Fruit fly (Drosophila melanogaster) whole organism, embryonic: ENCODE data around the gene CG12182.
A peak's percentile ranks its signal among the peaks of the same experiment; 100 is the strongest.

ENCODE experiments used
- Awh ChIP-seq: fragments of 200-800 bp; sonication (Bioruptor generic); IDR thresholded peaks from 2 replicates; pipeline ENCODE4, ENCODE4 v1.3.6; 2022; ENCODE audit warnings: missing biosample characterization, missing genetic modification characterization
- Bteb2 ChIP-seq: fragments of 200-800 bp; sonication (Bioruptor generic); optimal IDR thresholded peaks from 2 replicates; lab custom pipeline; 2016; ENCODE audit warnings: missing biosample characterization, missing genetic modification characterization
- CG10366 ChIP-seq: fragments of 200-800 bp; sonication (Bioruptor generic); IDR thresholded peaks from 2 replicates; pipeline ENCODE4 v1.3.6; 2022; ENCODE audit warnings: missing biosample characterization, missing genetic modification characterization
- CG13775 ChIP-seq: fragments of 200-800 bp; sonication (Bioruptor generic); optimal IDR thresholded peaks from 3 replicates; lab custom pipeline; 2017; ENCODE audit warnings: missing biosample characterization, mild to moderate bottlenecking, missing genetic modification characterization
- CG14441 ChIP-seq: fragments of 200-800 bp; sonication (Bioruptor generic); IDR thresholded peaks from 2 replicates; pipeline ENCODE4 v1.3.6; 2022; ENCODE audit warnings: missing biosample characterization, missing genetic modification characterization
- CG15011 ChIP-seq: fragments of 200-800 bp; sonication (Bioruptor generic); optimal IDR thresholded peaks from 3 replicates; lab custom pipeline; 2018; ENCODE audit warnings: missing biosample characterization, mild to moderate bottlenecking, missing genetic modification characterization
- CG15269 ChIP-seq: fragments of 200-800 bp; sonication (Bioruptor generic); optimal IDR thresholded peaks from 2 replicates; lab custom pipeline; 2018; ENCODE audit warnings: missing biosample characterization, mild to moderate bottlenecking, missing genetic modification characterization, moderate library complexity
- CG17359 ChIP-seq: fragments of 200-800 bp; sonication (Bioruptor generic); optimal IDR thresholded peaks from 3 replicates; lab custom pipeline; 2018; ENCODE audit warnings: missing biosample characterization, mild to moderate bottlenecking, missing genetic modification characterization, moderate library complexity
- CG17568 ChIP-seq: fragments of 200-800 bp; sonication (Bioruptor generic); optimal IDR thresholded peaks from 2 replicates; lab custom pipeline; 2018; ENCODE audit warnings: missing biosample characterization, mild to moderate bottlenecking, missing genetic modification characterization, moderate library complexity
- CG2120 ChIP-seq: fragments of 200-800 bp; sonication (Bioruptor generic); optimal IDR thresholded peaks from 3 replicates; lab custom pipeline; 2016; ENCODE audit warnings: missing biosample characterization, missing genetic modification characterization
- CG2199 ChIP-seq: fragments of 200-800 bp; sonication (Bioruptor generic); IDR thresholded peaks from 3 replicates; pipeline ENCODE4 v1.3.6; 2022; ENCODE audit warnings: missing biosample characterization, missing genetic modification characterization
- CG7745 ChIP-seq: fragments of 200-800 bp; sonication (Bioruptor generic); optimal IDR thresholded peaks from 2 replicates; lab custom pipeline; 2018; ENCODE audit warnings: missing biosample characterization, mild to moderate bottlenecking, missing genetic modification characterization, moderate library complexity
- CG7928 ChIP-seq: fragments of 200-800 bp; sonication (Bioruptor generic); optimal IDR thresholded peaks from 2 replicates; lab custom pipeline; 2017; ENCODE audit warnings: missing biosample characterization, mild to moderate bottlenecking, missing genetic modification characterization
- CG8290 ChIP-seq, 3 experiments: fragments of 200-800 bp; sonication (Bioruptor generic); optimal IDR thresholded peaks; 2 replicates each; lab custom pipeline; 2016 to 2019; ENCODE audit warnings: missing biosample characterization in 3 of 3, missing genetic modification characterization in 3 of 3, mild to moderate bottlenecking in 2 of 3, moderate library complexity in 1 of 3
- CG8359 ChIP-seq: fragments of 200-800 bp; sonication (Bioruptor generic); optimal IDR thresholded peaks from 2 replicates; lab custom pipeline; 2017; ENCODE audit warnings: missing biosample characterization, mild to moderate bottlenecking, missing genetic modification characterization, borderline replicate concordance
- Dek ChIP-seq: fragments of 200-800 bp; sonication (Bioruptor generic); optimal IDR thresholded peaks from 3 replicates; lab custom pipeline; 2019; ENCODE audit warnings: missing biosample characterization, mild to moderate bottlenecking, missing genetic modification characterization, moderate library complexity
- Dip3 ChIP-seq: fragments of 200-800 bp; sonication (Bioruptor generic); optimal IDR thresholded peaks from 3 replicates; lab custom pipeline; 2016; ENCODE audit warnings: missing biosample characterization, missing genetic modification characterization
- Dll ChIP-seq: fragments of 200-800 bp; sonication (Bioruptor generic); IDR thresholded peaks from 4 replicates; pipeline ENCODE4 v1.3.6; 2022; ENCODE audit warnings: missing biosample characterization, missing genetic modification characterization; ENCODE audit not compliant: partially characterized antibody
- ERR ChIP-seq: fragments of 200-800 bp; sonication (Bioruptor generic); optimal IDR thresholded peaks from 2 replicates; lab custom pipeline; 2016; ENCODE audit warnings: missing biosample characterization, missing genetic modification characterization
- HmgD ChIP-seq: fragments of 200-800 bp; sonication (Bioruptor generic); optimal IDR thresholded peaks from 3 replicates; lab custom pipeline; 2016; ENCODE audit warnings: missing biosample characterization, missing genetic modification characterization
- Hr51 ChIP-seq, 2 experiments: fragments of 200-800 bp; sonication (Bioruptor generic); optimal IDR thresholded peaks; 2 replicates in 1 of 2; 3 replicates in 1 of 2; lab custom pipeline; 2016 to 2018; ENCODE audit warnings: missing biosample characterization in 2 of 2, missing genetic modification characterization in 2 of 2, mild to moderate bottlenecking in 1 of 2, moderate library complexity in 1 of 2
- Kr ChIP-seq: fragments of 200-800 bp; sonication (Bioruptor generic); optimal IDR thresholded peaks from 2 replicates; lab custom pipeline; 2017; ENCODE audit warnings: missing biosample characterization, mild to moderate bottlenecking, missing genetic modification characterization
- NK7.1 ChIP-seq: fragments of 200-800 bp; sonication (Bioruptor generic); optimal IDR thresholded peaks from 3 replicates; lab custom pipeline; 2016; ENCODE audit warnings: missing biosample characterization, missing genetic modification characterization
- Nf-YB ChIP-seq: fragments of 200-800 bp; sonication (Bioruptor generic); optimal IDR thresholded peaks from 3 replicates; lab custom pipeline; 2019; ENCODE audit warnings: missing biosample characterization, mild to moderate bottlenecking, missing genetic modification characterization, moderate library complexity
- Ptx1 ChIP-seq: fragments of 200-800 bp; sonication (Bioruptor generic); IDR thresholded peaks from 2 replicates; pipeline ENCODE4 v1.3.6; 2022; ENCODE audit warnings: missing biosample characterization, missing genetic modification characterization
- Rx ChIP-seq: fragments of 200-800 bp; sonication (Bioruptor generic); IDR thresholded peaks from 2 replicates; pipeline ENCODE4 v1.3.6; 2022; ENCODE audit warnings: missing biosample characterization, missing genetic modification characterization
- Spps ChIP-seq: fragments of 200-800 bp; sonication (Bioruptor generic); optimal IDR thresholded peaks from 2 replicates; lab custom pipeline; 2018; ENCODE audit warnings: missing biosample characterization, mild to moderate bottlenecking, missing genetic modification characterization
- bab2 ChIP-seq: fragments of 200-800 bp; sonication (Bioruptor generic); optimal IDR thresholded peaks from 2 replicates; lab custom pipeline; 2016; ENCODE audit warnings: missing biosample characterization, missing genetic modification characterization
- bigmax ChIP-seq: fragments of 200-800 bp; sonication (Bioruptor generic); optimal IDR thresholded peaks from 2 replicates; lab custom pipeline; 2018; ENCODE audit warnings: missing biosample characterization, mild to moderate bottlenecking, missing genetic modification characterization
- cg ChIP-seq: fragments of 200-800 bp; sonication (Bioruptor generic); optimal IDR thresholded peaks from 3 replicates; lab custom pipeline; 2019; ENCODE audit warnings: missing biosample characterization, mild to moderate bottlenecking, missing genetic modification characterization, moderate library complexity
- dan ChIP-seq: fragments of 200-800 bp; sonication (Bioruptor generic); IDR thresholded peaks from 2 replicates; pipeline ENCODE4 v1.3.6; 2022; ENCODE audit warnings: missing biosample characterization, missing genetic modification characterization
- danr ChIP-seq: fragments of 200-800 bp; sonication (Bioruptor generic); IDR thresholded peaks from 2 replicates; pipeline ENCODE4 v1.3.6; 2022; ENCODE audit warnings: missing biosample characterization, missing genetic modification characterization
- disco-r ChIP-seq: fragments of 200-800 bp; sonication (Bioruptor generic); optimal IDR thresholded peaks from 2 replicates; lab custom pipeline; 2016; ENCODE audit warnings: missing biosample characterization, missing genetic modification characterization
- fd102C ChIP-seq: fragments of 200-800 bp; sonication (Bioruptor generic); optimal IDR thresholded peaks from 2 replicates; lab custom pipeline; 2018; ENCODE audit warnings: missing biosample characterization, mild to moderate bottlenecking, missing genetic modification characterization, moderate library complexity
- ftz-f1 ChIP-seq: fragments of 200-800 bp; sonication (Bioruptor generic); optimal IDR thresholded peaks from 2 replicates; lab custom pipeline; 2016; ENCODE audit warnings: missing biosample characterization, missing genetic modification characterization
- gfzf ChIP-seq: fragments of 200-800 bp; sonication (Bioruptor generic); optimal IDR thresholded peaks from 2 replicates; lab custom pipeline; 2016; ENCODE audit warnings: missing biosample characterization, mild to moderate bottlenecking, missing genetic modification characterization, moderate library complexity
- hkb ChIP-seq, 2 experiments: fragments of 200-800 bp in 1 of 2; fragments of >200 bp in 1 of 2; sonication (Bioruptor generic) in 1 of 2; IDR thresholded peaks in 1 of 2; optimal IDR thresholded peaks in 1 of 2; 2 replicates each; pipeline versions ENCODE4 v1.3.6 to Lab custom; 2017 to 2022; ENCODE audit warnings: missing biosample characterization in 1 of 2, missing genetic modification characterization in 1 of 2
- jing ChIP-seq: fragments of 200-800 bp; sonication (Bioruptor generic); optimal IDR thresholded peaks from 2 replicates; lab custom pipeline; 2018; ENCODE audit warnings: missing biosample characterization, mild to moderate bottlenecking, missing genetic modification characterization
- lab ChIP-seq: fragments of 200-800 bp; sonication (Bioruptor generic); optimal IDR thresholded peaks from 3 replicates; lab custom pipeline; 2017; ENCODE audit warnings: missing biosample characterization, missing genetic modification characterization, mild to moderate bottlenecking, moderate library complexity, missing genetic modification reagents
- lov ChIP-seq, 2 experiments: fragments of 200-800 bp in 1 of 2; fragments of >200 bp in 1 of 2; sonication (Bioruptor generic) in 1 of 2; IDR thresholded peaks in 1 of 2; optimal IDR thresholded peaks in 1 of 2; 2 replicates in 1 of 2; 3 replicates in 1 of 2; pipeline versions ENCODE4 v1.3.6 to Lab custom; 2017 to 2022; ENCODE audit warnings: missing biosample characterization in 1 of 2, missing genetic modification characterization in 1 of 2
- nerfin-2 ChIP-seq: fragments of 200-800 bp; sonication (Bioruptor generic); IDR thresholded peaks from 2 replicates; pipeline ENCODE4 v1.3.6; 2022; ENCODE audit warnings: missing biosample characterization, missing genetic modification characterization; ENCODE audit not compliant: partially characterized antibody
- nom ChIP-seq: fragments of 200-800 bp; sonication (Bioruptor generic); optimal IDR thresholded peaks from 2 replicates; lab custom pipeline; 2017; ENCODE audit warnings: missing biosample characterization, missing genetic modification characterization, mild to moderate bottlenecking, moderate library complexity, missing genetic modification reagents
- pho ChIP-seq: fragments of 200-800 bp; sonication (Bioruptor generic); optimal IDR thresholded peaks from 2 replicates; lab custom pipeline; 2016; ENCODE audit warnings: missing biosample characterization, missing genetic modification characterization
- pzg ChIP-seq: fragments of 200-800 bp; sonication (Bioruptor generic); optimal IDR thresholded peaks from 3 replicates; lab custom pipeline; 2018; ENCODE audit warnings: missing biosample characterization, mild to moderate bottlenecking, missing genetic modification characterization, moderate library complexity
- run ChIP-seq: fragments of 200-800 bp; sonication (Bioruptor generic); optimal IDR thresholded peaks from 3 replicates; lab custom pipeline; 2018; ENCODE audit warnings: missing biosample characterization, mild to moderate bottlenecking, missing genetic modification characterization
- unpg ChIP-seq: fragments of 200-800 bp; sonication (Bioruptor generic); optimal IDR thresholded peaks from 3 replicates; lab custom pipeline; 2018; ENCODE audit warnings: missing biosample characterization, mild to moderate bottlenecking, missing genetic modification characterization, moderate library complexity
- z ChIP-seq: fragments of 200-800 bp; sonication (Bioruptor generic); IDR thresholded peaks from 3 replicates; pipeline ENCODE4 v1.3.6; 2022; ENCODE audit warnings: missing biosample characterization, missing genetic modification characterization

CG12182 gene

DNA sequence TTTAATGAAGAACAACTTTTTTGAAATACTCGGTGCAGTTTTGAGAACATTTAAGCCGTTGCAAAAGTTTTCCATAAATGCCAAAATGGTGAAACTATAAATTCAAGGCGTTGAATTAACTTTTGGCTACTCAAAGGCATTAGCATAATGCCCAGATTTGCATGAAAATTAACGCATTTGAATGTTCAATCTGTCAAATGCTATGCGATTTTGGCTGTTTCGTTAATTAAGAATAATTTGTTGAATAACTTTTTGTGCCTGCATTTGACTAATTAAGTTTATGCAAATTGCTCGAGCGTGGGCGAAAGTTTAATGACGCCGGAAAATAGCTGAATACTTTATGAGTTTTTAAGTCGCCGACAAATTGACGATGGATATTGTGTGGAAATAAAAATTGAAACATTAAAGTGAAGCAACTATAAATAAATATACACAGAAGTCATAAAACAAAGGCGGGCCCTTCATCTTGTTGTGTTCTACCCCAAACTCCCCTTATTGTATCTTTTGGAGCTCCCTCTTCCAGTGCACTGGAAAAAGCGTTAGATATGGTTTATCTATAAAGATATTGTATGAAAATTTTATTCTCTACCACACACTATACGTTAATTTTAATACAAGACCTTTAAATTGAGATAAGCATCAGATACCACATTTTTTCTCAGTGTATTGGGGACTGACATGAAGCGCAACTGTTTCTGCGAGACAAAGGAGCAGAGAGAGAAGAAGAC lies 47.1 kb downstream of the CG12182 start (continued):
- TF ChIP-seq bigmax (GFP tag; lab: Kevin White, UChicago) (no peak), Nf-YB (GFP tag; lab: Kevin White, UChicago) (peak; percentile 46), CG15011 (peak; percentile 44), ERR (GFP tag; lab: Kevin White, UChicago) (peak; percentile 21), CG14441 (GFP tag; lab: Robert Waterston, UW) (no peak), Hr51 (GFP tag; optimal IDR thresholded peaks at IDR 0.05; lab: Kevin White, UChicago) (peak; percentile 10 to 71), run (tag; lab: Kevin White, UChicago) (no peak), Spps (tag; lab: Kevin White, UChicago) (peak; percentile 66), pzg (GFP tag; lab: Kevin White, UChicago) (no peak), lab (GFP tag; lab: Kevin White, UChicago) (peak; percentile 73), bab2 (GFP tag; lab: Kevin White, UChicago) (peak; percentile 73), CG10366 (peak; percentile 58), CG8359 (GFP tag; lab: Kevin White, UChicago) (peak; percentile 5), CG17359 (tag; lab: Kevin White, UChicago) (peak; percentile 72), Ptx1 (GFP tag; lab: Robert Waterston, UW) (peak; percentile 63; the same call in 1 of the 2 replicates), Dip3 (GFP tag; lab: Kevin White, UChicago) (peak; percentile 34), Bteb2 (GFP tag; lab: Kevin White, UChicago) (peak; percentile 22), CG2120 (GFP tag; lab: Kevin White, UChicago) (peak; percentile 53), Kr (peak; percentile 7), Dll (GFP tag; lab: Robert Waterston, UW) (no peak), gfzf (GFP tag; lab: Kevin White, UChicago) (no peak), hkb (optimal IDR thresholded peaks at IDR 0.05; lab: Kevin White, UChicago) (no peak), hkb (GFP tag; IDR thresholded peaks at IDR 0.05; lab: Robert Waterston, UW) (peak; percentile 73), disco-r (GFP tag; lab: Kevin White, UChicago) (peak; percentile 11), Dek (tag; lab: Kevin White, UChicago) (peak; percentile 23), CG15269 (peak; percentile 69), fd102C (GFP tag; lab: Kevin White, UChicago) (no peak), unpg (GFP tag; lab: Kevin White, UChicago) (peak; percentile 76), jing (GFP tag; lab: Kevin White, UChicago) (peak; percentile 48), dan (GFP tag; lab: Robert Waterston, UW) (no peak), z (GFP tag; lab: Robert Waterston, UW) (no peak), CG13775 (GFP tag; lab: Kevin White, UChicago) (peak; percentile 1), ftz-f1 (GFP tag; lab: Kevin White, UChicago) (no peak), Rx (GFP tag; lab: Robert Waterston, UW) (no peak), Awh (GFP tag; lab: Robert Waterston, UW) (peak; percentile 52; the same call in 1 of the 2 replicates), CG8290 (GFP tag; optimal IDR thresholded peaks at IDR 0.05; lab: Kevin White, UChicago) (peak; percentile 14), CG8290 (tag; optimal IDR thresholded peaks at IDR 0.05; lab: Kevin White, UChicago) (peak in 1 of 2 experiments; percentile 62), cg (no peak), danr (GFP tag; lab: Robert Waterston, UW) (no peak), CG7745 (tag; lab: Kevin White, UChicago) (peak; percentile 43), nom (GFP tag; lab: Kevin White, UChicago) (peak; percentile 81), CG17568 (GFP tag; lab: Kevin White, UChicago) (peak; percentile 30), CG2199 (GFP tag; lab: Robert Waterston, UW) (peak; percentile 80; the same call in 1 of the 3 replicates), nerfin-2 (no peak), HmgD (GFP tag; lab: Kevin White, UChicago) (no peak), pho (GFP tag; lab: Kevin White, UChicago) (peak; percentile 34), NK7.1 (GFP tag; lab: Kevin White, UChicago) (peak; percentile 13), lov (optimal IDR thresholded peaks at IDR 0.05; lab: Kevin White, UChicago) (no peak), lov (GFP tag; IDR thresholded peaks at IDR 0.05; lab: Robert Waterston, UW) (no peak), CG7928 (GFP tag; lab: Kevin White, UChicago) (no peak)
